Worm (Caenorhabditis elegans) whole organism, L4/young adult: Measurements from ENCODE around the gene F27D9.13.

Experiments
- W03F9.2 ChIP-seq: fragments of 150-350 bp; optimal IDR thresholded peaks from 2 replicates; lab custom pipeline; 2014; ENCODE audit warnings: missing biosample characterization, missing genetic modification characterization
- him-1 ChIP-seq: sonication (generic microtip); optimal IDR thresholded peaks from 2 replicates; lab custom pipeline; 2016; ENCODE audit warnings: missing genotype, missing genetic modification reagents, missing genetic modification characterization, missing compliant biosample characterization

ce11 chrX:7636037-7636436, 31.2 kb downstream of the F27D9.13 start:
- no peak for TF ChIP-seq W03F9.2 (tag; lab: Kevin White, UChicago)
- no peak for TF ChIP-seq him-1 (tag; lab: Kevin White, UChicago)
